Fruit fly (Drosophila melanogaster): Measurements from ENCODE around the gene Obp8a.

Obp8a gene

DNA sequence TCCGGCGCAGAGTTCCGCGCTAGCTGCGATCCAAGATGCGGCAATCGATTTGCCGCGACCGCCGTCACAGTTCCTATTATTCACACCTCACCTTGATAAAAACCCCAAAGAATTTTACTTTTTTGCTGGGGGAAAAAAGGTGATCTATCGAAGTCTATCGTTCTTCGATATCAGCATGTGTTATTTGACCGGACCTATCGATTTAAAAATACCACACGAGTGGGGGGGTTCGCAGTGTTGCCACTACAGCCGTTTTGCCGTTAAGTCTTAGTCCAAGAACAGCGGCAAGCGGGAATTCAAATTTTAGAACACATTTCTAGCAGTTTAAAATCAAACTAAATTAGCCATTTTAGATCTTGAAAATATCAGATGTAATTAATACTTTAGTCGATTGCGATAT, 17.5 kb downstream of the Obp8a start, which contains the start of gene CG12121 (continued):
- no peak for TF ChIP-seq Xbp1 (GFP tag; optimal IDR thresholded peaks at IDR 0.05)
- no peak for TF ChIP-seq CG15696 (tag; optimal IDR thresholded peaks at IDR 0.05)
- no peak for TF ChIP-seq CG3407 (GFP tag; optimal IDR thresholded peaks at IDR 0.05)
- TF ChIP-seq Jarid2 (GFP tag; optimal IDR thresholded peaks at IDR 0.05) = no peak
- no peak for TF ChIP-seq CG1024 (GFP tag; IDR thresholded peaks at IDR 0.05)
- no peak for TF ChIP-seq CG3163 (GFP tag; optimal IDR thresholded peaks at IDR 0.05)
- peak; percentile 75; the same call in 2 of the 3 replicates for TF ChIP-seq hb (GFP tag; IDR thresholded peaks at IDR 0.05; ENCODE audit: partially characterized antibody)
- no peak for TF ChIP-seq CG11696 (GFP tag; IDR thresholded peaks at IDR 0.05)
- no peak for TF ChIP-seq HHEX (GFP tag; optimal IDR thresholded peaks at IDR 0.05)
- no peak for TF ChIP-seq CG2202 (tag; optimal IDR thresholded peaks at IDR 0.05)
- peak; percentile 79 for TF ChIP-seq tna (GFP tag; IDR thresholded peaks at IDR 0.05; ENCODE audit: partially characterized antibody)
- peak; percentile 71; the same call in 2 of the 3 replicates for TF ChIP-seq CG34224 (GFP tag; IDR thresholded peaks at IDR 0.05; ENCODE audit: partially characterized antibody)
- no peak for TF ChIP-seq MTF-1 (GFP tag; optimal IDR thresholded peaks at IDR 0.05; ENCODE audit: borderline replicate concordance)
- TF ChIP-seq B-H2 (GFP tag; optimal IDR thresholded peaks at IDR 0.05) = no peak
- no peak for TF ChIP-seq CG12744 (GFP tag; optimal IDR thresholded peaks at IDR 0.05)
- no peak for TF ChIP-seq insv (GFP tag; optimal IDR thresholded peaks at IDR 0.05)
- no peak for TF ChIP-seq nerfin-1 (tag; optimal IDR thresholded peaks at IDR 0.05)
- peak; percentile 59 for TF ChIP-seq MBD-R2 (GFP tag; IDR thresholded peaks at IDR 0.05)
- TF ChIP-seq klu (GFP tag; IDR thresholded peaks at IDR 0.05) = no peak
- TF ChIP-seq slou (GFP tag; optimal IDR thresholded peaks at IDR 0.05) = no peak
- no peak for TF ChIP-seq maf-S (GFP tag; optimal IDR thresholded peaks at IDR 0.05)
- TF ChIP-seq stc (GFP tag; IDR thresholded peaks at IDR 0.05) = no peak
- no peak for TF ChIP-seq Dek (tag; optimal IDR thresholded peaks at IDR 0.05)
- TF ChIP-seq CG9797 (GFP tag; optimal IDR thresholded peaks at IDR 0.05) = peak; percentile 42
- no peak for TF ChIP-seq BtbVII (GFP tag; optimal IDR thresholded peaks at IDR 0.05)
- TF ChIP-seq B-H1 (GFP tag; IDR thresholded peaks at IDR 0.05) = no peak
- no peak for TF ChIP-seq gro (GFP tag; optimal IDR thresholded peaks at IDR 0.05)
- TF ChIP-seq CG7556 (GFP tag; optimal IDR thresholded peaks at IDR 0.05) = no peak
- TF ChIP-seq CG12219 (GFP tag; optimal IDR thresholded peaks at IDR 0.05) = no peak
- no peak for TF ChIP-seq CG6683 (GFP tag; optimal IDR thresholded peaks at IDR 0.05)
- no peak for TF ChIP-seq NC2α (GFP tag; optimal IDR thresholded peaks at IDR 0.05)
- TF ChIP-seq Nf-YA (GFP tag; IDR thresholded peaks at IDR 0.05) = no peak
- peak; percentile 46; the same call in 1 of the 2 replicates for TF ChIP-seq inv (GFP tag; IDR thresholded peaks at IDR 0.05; ENCODE audit: partially characterized antibody)
- TF ChIP-seq Blimp-1 (GFP tag; optimal IDR thresholded peaks at IDR 0.05) = no peak
- TF ChIP-seq hbn (GFP tag; IDR thresholded peaks at IDR 0.05; ENCODE audit: partially characterized antibody) = peak; percentile 53; the same call in 1 of the 2 replicates
- no peak for TF ChIP-seq Kr (GFP tag; optimal IDR thresholded peaks at IDR 0.05)
- peak; percentile 75; the same call in 1 of the 2 replicates for TF ChIP-seq amos (GFP tag; IDR thresholded peaks at IDR 0.05; ENCODE audit: partially characterized antibody)
- no peak for TF ChIP-seq CG33557 (GFP tag; optimal IDR thresholded peaks at IDR 0.05)
- no peak for TF ChIP-seq cato (GFP tag; optimal IDR thresholded peaks at IDR 0.05; ENCODE audit: borderline replicate concordance)
- TF ChIP-seq CG17361 (GFP tag; IDR thresholded peaks at IDR 0.05) = no peak
- no peak for TF ChIP-seq pho (GFP tag; optimal IDR thresholded peaks at IDR 0.05)
- no peak for TF ChIP-seq peb (GFP tag; IDR thresholded peaks at IDR 0.05)
- TF ChIP-seq eyg (GFP tag; optimal IDR thresholded peaks at IDR 0.05) = no peak
- TF ChIP-seq CG1647 (GFP tag; optimal IDR thresholded peaks at IDR 0.05) = no peak
- TF ChIP-seq z (GFP tag; IDR thresholded peaks at IDR 0.05) = no peak
- no peak for TF ChIP-seq sd (tag; optimal IDR thresholded peaks at IDR 0.05)
- no peak for TF ChIP-seq CG18599 (GFP tag; optimal IDR thresholded peaks at IDR 0.05)
- TF ChIP-seq Gug (GFP tag; IDR thresholded peaks at IDR 0.05) = no peak
- no peak for TF ChIP-seq CG9932 (GFP tag; IDR thresholded peaks at IDR 0.05)
- TF ChIP-seq chm (GFP tag; IDR thresholded peaks at IDR 0.05) = no peak
- TF ChIP-seq CG8765 (GFP tag; IDR thresholded peaks at IDR 0.05) = no peak

All from whole organism, embryonic.